Worm (Caenorhabditis elegans) whole organism, L2 larva: Measurements from ENCODE around the gene cyp-33D1.

Experiments used
- C34F6.9 ChIP-seq: fragments of 150-350 bp; optimal IDR thresholded peaks from 2 replicates; lab custom pipeline; 2014; ENCODE audit warnings: missing biosample characterization, missing genetic modification characterization
- F13H6.1 ChIP-seq: sonication (generic microtip); optimal IDR thresholded peaks from 2 replicates; lab custom pipeline; 2016; ENCODE audit warnings: missing genetic modification characterization, missing compliant biosample characterization
- R02D3.7 ChIP-seq: fragments of 150-350 bp; optimal IDR thresholded peaks from 2 replicates; lab custom pipeline; 2014; ENCODE audit warnings: missing biosample characterization, missing genetic modification characterization
- ama-1 ChIP-seq: fragments of 150-350 bp; optimal IDR thresholded peaks from 2 replicates; lab custom pipeline; 2018; ENCODE audit warnings: inconsistent platforms
- blmp-1 ChIP-seq: sonication (generic microtip); optimal IDR thresholded peaks from 2 replicates; lab custom pipeline; 2017; ENCODE audit warnings: missing genetic modification characterization, mild to moderate bottlenecking, missing compliant biosample characterization, antibody characterized with exemption, moderate library complexity; ENCODE audit not compliant: insufficient read depth
- ceh-16 ChIP-seq: fragments of 150-350 bp; optimal IDR thresholded peaks from 2 replicates; lab custom pipeline; 2014; ENCODE audit warnings: missing biosample characterization, missing genetic modification characterization
- ceh-82 ChIP-seq: fragments of 150-350 bp; optimal IDR thresholded peaks from 2 replicates; lab custom pipeline; 2014; ENCODE audit warnings: missing biosample characterization, missing genetic modification characterization
- crh-2 ChIP-seq: sonication (generic microtip); optimal IDR thresholded peaks from 2 replicates; lab custom pipeline; 2017; ENCODE audit warnings: missing biosample characterization, missing genetic modification characterization
- egl-27 ChIP-seq: sonication (generic microtip); optimal IDR thresholded peaks from 3 replicates; lab custom pipeline; 2017; ENCODE audit warnings: missing biosample characterization, missing genetic modification reagents, missing genetic modification characterization
- elt-3 ChIP-seq: sonication (generic microtip); optimal IDR thresholded peaks from 2 replicates; lab custom pipeline; 2017; ENCODE audit warnings: missing biosample characterization, missing genetic modification characterization
- fos-1 ChIP-seq: fragments of 150-350 bp; optimal IDR thresholded peaks from 2 replicates; lab custom pipeline; 2014; ENCODE audit warnings: missing biosample characterization, missing genetic modification characterization
- gmeb-1 ChIP-seq: fragments of 150-350 bp; optimal IDR thresholded peaks from 2 replicates; lab custom pipeline; 2014; ENCODE audit warnings: missing biosample characterization, missing genetic modification characterization
- lin-39 ChIP-seq: fragments of 150-350 bp; optimal IDR thresholded peaks from 2 replicates; lab custom pipeline; 2014; ENCODE audit warnings: missing biosample characterization, missing genetic modification reagents, missing genetic modification characterization
- mab-5 ChIP-seq: fragments of 150-350 bp; optimal IDR thresholded peaks from 2 replicates; lab custom pipeline; 2014; ENCODE audit warnings: missing biosample characterization, missing genetic modification characterization
- mdl-1 ChIP-seq, 2 experiments: fragments of 150-350 bp in 1 of 2; sonication (generic microtip) in 1 of 2; optimal IDR thresholded peaks; 2 replicates each; lab custom pipeline; 2017; ENCODE audit warnings: missing biosample characterization in 2 of 2, missing genetic modification characterization in 2 of 2
- nhr-11 ChIP-seq: fragments of 150-350 bp; optimal IDR thresholded peaks from 2 replicates; lab custom pipeline; 2014; ENCODE audit warnings: missing biosample characterization, missing genetic modification characterization
- nhr-129 ChIP-seq: fragments of 150-350 bp; optimal IDR thresholded peaks from 2 replicates; lab custom pipeline; 2014; ENCODE audit warnings: missing biosample characterization, missing genetic modification characterization
- nhr-21 ChIP-seq: fragments of 150-350 bp; optimal IDR thresholded peaks from 2 replicates; lab custom pipeline; 2014; ENCODE audit warnings: missing biosample characterization, missing genetic modification characterization
- nhr-23 ChIP-seq: fragments of 150-350 bp; optimal IDR thresholded peaks from 2 replicates; lab custom pipeline; 2014; ENCODE audit warnings: missing biosample characterization, missing genetic modification reagents, missing genetic modification characterization
- nhr-237 ChIP-seq: fragments of 150-350 bp; optimal IDR thresholded peaks from 2 replicates; lab custom pipeline; 2014; ENCODE audit warnings: missing biosample characterization, missing genetic modification characterization
- nhr-25 ChIP-seq: fragments of 150-350 bp; sonication (generic microtip); optimal IDR thresholded peaks from 3 replicates; lab custom pipeline; 2014; ENCODE audit warnings: missing biosample characterization, missing genetic modification characterization
- nhr-6 ChIP-seq: fragments of 150-350 bp; optimal IDR thresholded peaks from 2 replicates; lab custom pipeline; 2014; ENCODE audit warnings: missing biosample characterization, missing genetic modification characterization
- peb-1 ChIP-seq: fragments of 150-350 bp; optimal IDR thresholded peaks from 2 replicates; lab custom pipeline; 2014; ENCODE audit warnings: missing biosample characterization, missing genetic modification characterization
- sem-4 ChIP-seq: fragments of 150-350 bp; optimal IDR thresholded peaks from 2 replicates; lab custom pipeline; 2014; ENCODE audit warnings: missing biosample characterization, missing genetic modification reagents, missing genetic modification characterization
- skn-1 ChIP-seq: sonication (generic microtip); optimal IDR thresholded peaks from 2 replicates; lab custom pipeline; 2017; ENCODE audit warnings: missing biosample characterization, missing genetic modification characterization
- sma-9 ChIP-seq, 2 experiments: fragments of 150-350 bp in 1 of 2; sonication (generic microtip) in 1 of 2; optimal IDR thresholded peaks; 2 replicates each; lab custom pipeline; 2014 to 2016; ENCODE audit warnings: missing genetic modification characterization in 2 of 2, mild to moderate bottlenecking in 1 of 2, missing biosample characterization in 1 of 2, missing compliant biosample characterization in 1 of 2, missing genetic modification reagents in 1 of 2, moderate library complexity in 1 of 2
- snpc-4 ChIP-seq: fragments of 150-350 bp; optimal IDR thresholded peaks from 2 replicates; lab custom pipeline; 2014; ENCODE audit warnings: missing biosample characterization, missing genetic modification characterization
- unc-39 ChIP-seq: fragments of 150-350 bp; optimal IDR thresholded peaks from 2 replicates; lab custom pipeline; 2014; ENCODE audit warnings: missing biosample characterization, missing genetic modification characterization
- unc-62 ChIP-seq: fragments of 150-350 bp; optimal IDR thresholded peaks from 2 replicates; lab custom pipeline; 2014; ENCODE audit warnings: missing biosample characterization, missing genetic modification reagents, missing genetic modification characterization
- zag-1 ChIP-seq: fragments of 150-350 bp; optimal IDR thresholded peaks from 2 replicates; lab custom pipeline; 2014; ENCODE audit warnings: missing biosample characterization, missing genetic modification characterization
- ztf-1 ChIP-seq: fragments of 200-800 bp; sonication (Bioruptor generic); conservative IDR thresholded peaks from 2 replicates; pipeline ENCODE4 v1.3.6; 2022; ENCODE audit warnings: missing genetic modification characterization, missing compliant biosample characterization
- ztf-4 ChIP-seq: fragments of 150-350 bp; optimal IDR thresholded peaks from 2 replicates; lab custom pipeline; 2014; ENCODE audit warnings: missing biosample characterization, missing genetic modification characterization

The cyp-33D1 gene

DNA sequence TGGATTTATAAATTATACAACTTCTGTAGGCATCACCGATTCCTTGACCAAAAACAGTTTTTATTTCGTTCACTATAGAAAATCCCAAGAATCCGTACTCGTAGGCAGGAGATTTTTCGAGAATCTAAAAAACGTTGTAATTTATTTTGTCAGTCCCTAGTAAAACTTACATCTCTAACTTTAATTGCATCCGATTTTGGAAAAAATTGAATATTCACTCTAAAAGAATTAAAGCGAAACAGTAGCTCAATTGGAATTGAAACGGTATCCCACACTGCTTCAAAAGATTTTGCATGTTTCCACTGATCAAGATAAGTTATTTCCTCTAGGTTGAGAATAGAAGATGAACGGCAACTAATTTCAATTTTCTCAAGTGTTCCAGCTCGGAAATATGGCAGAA is 44.4 kb downstream of the cyp-33D1 start, which contains the start of gene fbxa-142:
Gene fbxa-142 (minus strand): TSS at position 101 of the 400 bp plus-strand sequence.
- TF ChIP-seq ztf-4 (tag; lab: Kevin White, UChicago) = no peak
- no peak for TF ChIP-seq ceh-82
- no peak for TF ChIP-seq elt-3 (tag; lab: Kevin White, UChicago)
- TF ChIP-seq sma-9 (GFP tag; optimal IDR thresholded peaks at IDR 0.05; lab: Kevin White, UChicago) = no peak
- no peak for TF ChIP-seq sma-9 (tag; optimal IDR thresholded peaks at IDR 0.05; lab: Kevin White, UChicago)
- no peak for TF ChIP-seq R02D3.7
- no peak for TF ChIP-seq ama-1
- no peak for TF ChIP-seq gmeb-1 (tag; lab: Kevin White, UChicago)
- no peak for TF ChIP-seq sem-4
- no peak for TF ChIP-seq unc-62
- TF ChIP-seq nhr-6 = no peak
- no peak for TF ChIP-seq ceh-16 (tag; lab: Kevin White, UChicago)
- TF ChIP-seq skn-1 (tag; lab: Kevin White, UChicago) = no peak
- no peak for TF ChIP-seq nhr-21 (tag; lab: Kevin White, UChicago)
- TF ChIP-seq egl-27 (tag; lab: Kevin White, UChicago) = no peak
- no peak for TF ChIP-seq fos-1
- TF ChIP-seq snpc-4 = no peak
- TF ChIP-seq ztf-1 (GFP tag; lab: Robert Waterston, UW) = no peak
- TF ChIP-seq nhr-11 (tag; lab: Kevin White, UChicago) = no peak
- TF ChIP-seq nhr-129 = no peak

DNA sequence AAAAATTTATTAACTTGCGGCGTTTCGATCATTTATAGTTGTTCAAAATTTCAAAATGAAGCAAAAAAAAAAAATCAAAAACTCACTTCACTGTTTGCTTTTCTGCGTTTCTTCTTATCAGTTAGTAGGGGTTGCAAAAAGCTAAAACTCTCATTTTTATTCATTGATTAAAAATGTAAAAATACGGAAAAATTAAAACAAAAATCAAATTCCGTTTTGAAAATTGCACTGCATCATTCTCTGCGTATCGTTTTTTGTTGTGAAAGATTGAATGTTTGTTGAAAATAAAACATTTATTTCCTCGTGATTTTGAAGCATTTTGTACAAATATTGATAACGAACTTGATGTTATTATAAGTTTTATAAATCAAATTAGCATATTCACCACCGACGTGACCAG is 46.5 kb downstream of the cyp-33D1 start:
- TF ChIP-seq unc-39 (tag; lab: Kevin White, UChicago) = no peak
- peak; percentile 21 for TF ChIP-seq fos-1

DNA sequence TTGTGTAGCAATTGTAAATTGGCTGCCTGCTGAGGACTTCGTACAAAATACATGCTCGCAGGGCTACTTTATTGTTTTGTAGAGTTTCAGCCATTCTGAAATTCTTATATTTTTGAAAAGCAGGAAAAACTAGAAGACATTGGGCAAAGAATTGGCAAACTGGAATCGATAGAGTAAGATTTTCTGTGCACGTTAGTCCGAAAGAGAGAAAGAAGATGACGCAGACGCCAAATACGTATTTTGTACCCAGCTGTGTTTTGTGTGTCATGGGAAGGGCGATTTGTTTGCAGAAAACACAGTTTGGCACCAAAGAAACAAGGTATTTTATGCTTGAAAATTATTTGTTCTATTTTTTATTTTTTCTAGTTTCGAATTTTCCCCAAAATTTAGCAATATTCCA is 48.3 kb downstream of the cyp-33D1 start, which contains the start of gene fbxa-143:
Gene fbxa-143 (minus strand): TSS at position 101 of the 400 bp plus-strand sequence.
- TF ChIP-seq nhr-23 (tag; lab: Kevin White, UChicago) (no peak), sem-4 (no peak), snpc-4 (no peak), nhr-237 (no peak)

DNA sequence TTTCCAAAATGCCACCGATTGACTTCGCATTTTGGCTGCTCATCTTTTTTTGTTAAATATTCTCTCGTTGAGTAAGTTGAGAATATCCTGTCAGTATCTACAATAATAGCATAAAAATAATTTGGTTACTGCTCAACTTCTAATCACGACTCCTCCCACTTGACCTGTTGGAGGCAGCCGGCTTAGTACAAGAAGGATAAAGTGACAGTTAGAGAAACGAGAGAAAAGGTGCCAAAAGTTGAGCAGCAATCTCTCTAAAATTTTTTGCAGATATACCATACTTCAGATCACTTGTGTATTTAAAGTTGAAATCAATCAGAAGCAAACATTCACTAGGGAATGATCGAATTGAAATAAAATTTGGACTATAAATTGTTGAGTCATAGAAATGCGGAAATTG is 50.9 kb downstream of the cyp-33D1 start, which contains the start of gene nhr-111:
Gene nhr-111 (minus strand): TSS at position 101 of the 400 bp plus-strand sequence.
- TF ChIP-seq peb-1 (no peak), nhr-23 (tag; lab: Kevin White, UChicago) (no peak), crh-2 (tag; lab: Kevin White, UChicago) (no peak), mdl-1 (tag; optimal IDR thresholded peaks at IDR 0.05; lab: Kevin White, UChicago) (no peak), unc-39 (tag; lab: Kevin White, UChicago) (no peak), F13H6.1 (tag; lab: Kevin White, UChicago) (no peak), C34F6.9 (tag; lab: Kevin White, UChicago) (no peak), snpc-4 (no peak), nhr-237 (no peak), fos-1 (no peak), lin-39 (tag; lab: Kevin White, UChicago) (no peak), ceh-16 (tag; lab: Kevin White, UChicago) (no peak), zag-1 (tag; lab: Kevin White, UChicago) (no peak), nhr-11 (tag; lab: Kevin White, UChicago) (no peak), blmp-1 (no peak), mab-5 (tag; lab: Kevin White, UChicago) (no peak), nhr-25 (tag; lab: Kevin White, UChicago) (no peak), unc-62 (no peak), ceh-82 (no peak)
